Fruit fly (Drosophila melanogaster) whole organism, wandering third instar larva: ENCODE measurements around the gene AIF.

Experiments used
- Abd-B ChIP-seq: fragments of >200 bp; optimal IDR thresholded peaks from 2 replicates; lab custom pipeline; 2017; ENCODE audit warnings: missing biosample characterization, missing genetic modification characterization
- Dfd ChIP-seq: fragments of >200 bp; optimal IDR thresholded peaks from 2 replicates; lab custom pipeline; 2017; ENCODE audit warnings: missing biosample characterization, missing genetic modification characterization
- Dif ChIP-seq: fragments of 200-275, 200-300 bp; sonication (Bioruptor generic); optimal IDR thresholded peaks from 2 replicates; lab custom pipeline; 2018; ENCODE audit warnings: missing biosample characterization, missing genetic modification characterization; ENCODE audit not compliant: partially characterized antibody
- N ChIP-seq: fragments of >200 bp; optimal IDR thresholded peaks from 2 replicates; lab custom pipeline; 2018; ENCODE audit warnings: missing biosample characterization, missing external identifiers, missing genetic modification characterization
- br ChIP-seq: fragments of 200-800 bp; sonication (Bioruptor generic); optimal IDR thresholded peaks from 2 replicates; lab custom pipeline; 2016; ENCODE audit warnings: missing biosample characterization, missing genetic modification characterization
- brk ChIP-seq: fragments of 200-800 bp; sonication (Bioruptor generic); optimal IDR thresholded peaks from 2 replicates; lab custom pipeline; 2016; ENCODE audit warnings: missing biosample characterization, mild to moderate bottlenecking, missing genetic modification characterization
- ey ChIP-seq: fragments of 200-800 bp; sonication (Bioruptor generic); optimal IDR thresholded peaks from 2 replicates; lab custom pipeline; 2016; ENCODE audit warnings: missing biosample characterization, missing genetic modification characterization
- foxo ChIP-seq, 2 experiments: fragments of 200-800 bp; sonication (Bioruptor generic); optimal IDR thresholded peaks; 2 replicates in 1 of 2; 3 replicates in 1 of 2; lab custom pipeline; 2016 to 2017; ENCODE audit warnings: missing biosample characterization in 2 of 2, missing genetic modification characterization in 2 of 2
- h ChIP-seq: fragments of 200-800 bp; sonication (Bioruptor generic); optimal IDR thresholded peaks from 3 replicates; lab custom pipeline; 2016; ENCODE audit warnings: missing biosample characterization, mild to moderate bottlenecking, missing genetic modification characterization
- lola ChIP-seq: fragments of >200 bp; optimal IDR thresholded peaks from 2 replicates; lab custom pipeline; 2017; ENCODE audit warnings: missing biosample characterization, missing genetic modification characterization
- pan ChIP-seq: fragments of >200 bp; optimal IDR thresholded peaks from 2 replicates; lab custom pipeline; 2017
- psq ChIP-seq: fragments of 200-800 bp; sonication (Bioruptor generic); optimal IDR thresholded peaks from 3 replicates; lab custom pipeline; 2017; ENCODE audit warnings: missing biosample characterization, mild to moderate bottlenecking, missing genetic modification characterization, moderate library complexity
- usp ChIP-seq: fragments of >200 bp; optimal IDR thresholded peaks from 2 replicates; lab custom pipeline; 2017; ENCODE audit warnings: missing biosample characterization, missing genetic modification characterization
- woc ChIP-seq: sonication (Bioruptor generic); optimal IDR thresholded peaks from 2 replicates; lab custom pipeline; 2016; ENCODE audit warnings: missing biosample characterization, mild to moderate bottlenecking, missing genetic modification characterization

DNA sequence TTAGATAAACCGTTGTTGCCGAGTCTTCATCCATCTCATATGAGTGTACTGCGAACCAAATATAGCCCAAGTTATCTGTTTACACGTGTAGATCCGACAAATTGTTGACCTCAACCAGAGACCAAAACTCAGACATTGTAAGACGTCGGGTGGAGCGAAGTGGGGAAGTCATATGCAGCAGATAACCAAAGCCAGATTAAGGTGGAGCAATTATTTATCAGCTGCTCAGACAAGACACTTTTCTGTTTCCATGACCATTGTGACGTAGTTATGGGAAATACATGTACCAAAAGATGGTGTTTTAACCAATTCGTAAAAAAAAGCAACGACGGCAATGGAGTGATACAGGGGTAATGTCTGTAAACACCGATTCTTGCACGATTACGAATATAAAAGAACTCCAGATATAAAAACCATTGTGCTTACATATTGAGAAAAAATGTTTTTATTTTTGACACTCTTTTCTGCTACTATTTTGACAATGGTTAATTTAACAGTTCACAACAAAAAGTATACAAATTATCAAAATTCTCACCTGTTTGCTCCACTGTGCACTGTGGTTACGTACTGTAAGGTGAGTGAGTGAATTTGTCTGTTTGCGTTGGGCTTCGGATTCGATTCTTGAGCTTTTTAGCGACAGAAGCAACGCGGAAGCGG is 25.9 kb downstream of the AIF start:
- TF ChIP-seq lola (GFP tag; lab: Kevin White, UChicago) (no peak), Dif (GFP tag; lab: Kevin White, UChicago) (no peak), N (no peak), Dfd (GFP tag; lab: Kevin White, UChicago) (no peak), br (GFP tag; lab: Kevin White, UChicago) (peak; percentile 49), brk (GFP tag; lab: Kevin White, UChicago) (no peak), h (GFP tag; lab: Kevin White, UChicago) (peak; percentile 63), psq (GFP tag; lab: Kevin White, UChicago) (no peak), foxo (GFP tag; optimal IDR thresholded peaks at IDR 0.05; lab: Kevin White, UChicago) (peak in 1 of 2 experiments; percentile 72), usp (GFP tag; lab: Kevin White, UChicago) (no peak), Abd-B (no peak), woc (peak; percentile 59), pan (lab: Kevin White, UChicago) (no peak), ey (peak; percentile 52)
